Worm (Caenorhabditis elegans): ENCODE results near the gene Y43B11AL.1.
A peak's percentile ranks its signal among the peaks of the same experiment; 100 is the strongest.

DNA sequence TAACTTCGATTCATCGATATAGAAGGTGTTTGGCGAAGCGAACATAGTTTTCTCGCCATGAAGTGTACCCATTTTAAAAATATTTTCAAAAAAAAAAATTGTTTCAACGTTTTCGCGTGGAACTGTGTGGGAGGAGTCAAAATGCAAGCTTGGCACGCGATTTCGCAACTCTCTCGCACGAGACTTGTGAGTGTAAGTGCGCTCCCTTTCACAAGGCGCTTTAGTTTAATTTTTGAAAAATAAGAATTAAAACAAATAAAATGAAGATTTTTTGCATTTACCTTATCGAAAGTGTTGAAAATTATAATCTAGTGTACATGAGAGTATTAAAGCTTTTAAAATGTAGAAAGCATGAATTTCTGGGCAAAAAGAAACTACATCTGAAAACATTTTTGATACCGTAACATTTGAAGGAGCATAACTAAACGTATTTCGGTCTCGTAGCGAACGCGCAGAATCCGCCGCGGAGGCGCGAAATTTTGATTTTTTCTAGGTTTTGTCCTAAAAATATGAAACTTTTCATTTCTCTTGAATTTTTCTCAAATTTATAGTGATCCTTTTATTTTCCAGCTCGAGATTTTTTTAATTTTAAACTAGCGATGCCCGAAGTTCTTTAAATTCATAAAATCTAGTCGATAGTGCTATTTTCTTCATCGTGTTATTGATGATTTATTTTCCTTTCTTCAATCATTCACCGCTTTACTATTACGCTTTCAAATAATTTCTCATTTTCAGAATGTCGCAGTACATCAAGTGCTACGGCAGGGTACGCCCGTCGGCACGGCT lies 25.5 kb upstream of the Y43B11AL.1 start, which contains the start of the genes cogc-2 and klp-18:
- TF ChIP-seq ztf-11 (tag; optimal IDR thresholded peaks at IDR 0.05) (peak in 1 of 2 experiments; percentile 63), ztf-4 (tag; optimal IDR thresholded peaks at IDR 0.05) (peak; percentile 62), unc-130 (tag; optimal IDR thresholded peaks at IDR 0.05) (peak; percentile 96), ceh-90 (tag; optimal IDR thresholded peaks at IDR 0.05) (peak; percentile 12), mdl-1 (tag; optimal IDR thresholded peaks at IDR 0.05) (peak in 1 of 2 experiments; percentile 88), xbp-1 (tag; optimal IDR thresholded peaks at IDR 0.05) (peak; percentile 83)

All from whole organism, L1 larva.